Fruit fly (Drosophila melanogaster) whole organism, prepupa: ENCODE data around the gene Bx42.
A peak's percentile ranks its signal among the peaks of the same experiment; 100 is the strongest.

Experiments
- CG10631 ChIP-seq: fragments of 200-800 bp; sonication (Bioruptor generic); optimal IDR thresholded peaks from 2 replicates; lab custom pipeline; 2016; ENCODE audit warnings: missing biosample characterization, missing genetic modification characterization
- CG10669 ChIP-seq: fragments of 200-800 bp; sonication (Bioruptor generic); optimal IDR thresholded peaks from 3 replicates; lab custom pipeline; 2018; ENCODE audit warnings: missing biosample characterization, mild to moderate bottlenecking, missing genetic modification characterization, moderate library complexity
- CG11762 ChIP-seq: fragments of 200-800 bp; sonication (Bioruptor generic); optimal IDR thresholded peaks from 3 replicates; lab custom pipeline; 2016; ENCODE audit warnings: missing biosample characterization, missing genetic modification characterization; ENCODE audit not compliant: insufficient read depth
- CG15336 ChIP-seq: fragments of 200-800 bp; sonication (Bioruptor generic); IDR thresholded peaks from 2 replicates; pipeline ENCODE4 v1.3.6; 2022; ENCODE audit warnings: missing biosample characterization, missing genetic modification characterization
- CG1621 ChIP-seq: fragments of 200-800 bp; sonication (Bioruptor generic); optimal IDR thresholded peaks from 3 replicates; lab custom pipeline; 2018; ENCODE audit warnings: missing biosample characterization, mild to moderate bottlenecking, missing genetic modification characterization
- CG16779 ChIP-seq: fragments of 200-800 bp; sonication (Bioruptor generic); optimal IDR thresholded peaks from 3 replicates; lab custom pipeline; 2017; ENCODE audit warnings: missing biosample characterization, mild to moderate bottlenecking, missing genetic modification characterization
- CG3032 ChIP-seq: fragments of 200-800 bp; optimal IDR thresholded peaks from 2 replicates; lab custom pipeline; 2019; ENCODE audit warnings: missing biosample characterization, mild to moderate bottlenecking, missing genetic modification characterization, moderate library complexity
- CG31627 ChIP-seq: fragments of 200-800 bp; sonication (Bioruptor generic); optimal IDR thresholded peaks from 3 replicates; lab custom pipeline; 2016; ENCODE audit warnings: missing biosample characterization, missing genetic modification characterization
- CG34406 ChIP-seq: fragments of 200-800 bp; sonication (Bioruptor generic); optimal IDR thresholded peaks from 3 replicates; lab custom pipeline; 2016; ENCODE audit warnings: missing biosample characterization, missing genetic modification characterization
- CG3919 ChIP-seq: fragments of 200-800 bp; sonication (Bioruptor generic); optimal IDR thresholded peaks from 3 replicates; lab custom pipeline; 2016; ENCODE audit warnings: missing biosample characterization, missing genetic modification characterization
- CG4318 ChIP-seq: fragments of 200-800 bp; sonication (Bioruptor generic); optimal IDR thresholded peaks from 3 replicates; lab custom pipeline; 2017; ENCODE audit warnings: missing biosample characterization, mild to moderate bottlenecking, missing genetic modification characterization
- CG6163 ChIP-seq: fragments of 200-800 bp; sonication (Bioruptor generic); IDR thresholded peaks from 3 replicates; pipeline ENCODE4 v1.3.6; 2022; ENCODE audit warnings: missing biosample characterization, missing genetic modification characterization
- CG6276 ChIP-seq: fragments of 200-800 bp; sonication (Bioruptor generic); optimal IDR thresholded peaks from 2 replicates; lab custom pipeline; 2017; ENCODE audit warnings: missing biosample characterization, mild to moderate bottlenecking, missing genetic modification characterization
- CG6792 ChIP-seq: fragments of 200-800 bp; sonication (Bioruptor generic); optimal IDR thresholded peaks from 3 replicates; lab custom pipeline; 2016; ENCODE audit warnings: missing biosample characterization, missing genetic modification characterization
- CG6808 ChIP-seq: fragments of 200-800 bp; sonication (Bioruptor generic); optimal IDR thresholded peaks from 3 replicates; lab custom pipeline; 2017; ENCODE audit warnings: missing biosample characterization, missing genetic modification characterization, mild to moderate bottlenecking, moderate library complexity, missing genetic modification reagents
- CG7368 ChIP-seq: fragments of 200-800 bp; sonication (Bioruptor generic); optimal IDR thresholded peaks from 3 replicates; lab custom pipeline; 2016; ENCODE audit warnings: missing biosample characterization, missing genetic modification characterization
- CG8119 ChIP-seq: fragments of 200-800 bp; sonication (Bioruptor generic); IDR thresholded peaks from 3 replicates; pipeline ENCODE4 v1.3.6; 2022; ENCODE audit warnings: missing biosample characterization, missing genetic modification characterization
- CG8319 ChIP-seq: fragments of 200-800 bp; sonication (Bioruptor generic); optimal IDR thresholded peaks from 3 replicates; lab custom pipeline; 2016; ENCODE audit warnings: missing biosample characterization, missing genetic modification characterization
- CG8632 ChIP-seq: fragments of 200-800 bp; sonication (Bioruptor generic); optimal IDR thresholded peaks from 3 replicates; lab custom pipeline; 2016; ENCODE audit warnings: missing biosample characterization, missing genetic modification characterization
- CG9139 ChIP-seq: fragments of 200-800 bp; sonication (Bioruptor generic); optimal IDR thresholded peaks from 3 replicates; lab custom pipeline; 2017; ENCODE audit warnings: missing biosample characterization, mild to moderate bottlenecking, missing genetic modification characterization
- Eip78C ChIP-seq: fragments of 200-800 bp; sonication (Bioruptor generic); peaks from one replicate; lab custom pipeline; 2016; ENCODE audit warnings: missing biosample characterization, missing genetic modification characterization
- Ets21C ChIP-seq: fragments of 200-800 bp; sonication (Bioruptor generic); optimal IDR thresholded peaks from 3 replicates; lab custom pipeline; 2016; ENCODE audit warnings: missing biosample characterization, missing genetic modification characterization
- Ets96B ChIP-seq: fragments of 200-800 bp; optimal IDR thresholded peaks from 2 replicates; lab custom pipeline; 2019; ENCODE audit warnings: missing biosample characterization, mild to moderate bottlenecking, missing genetic modification characterization, moderate library complexity
- Gug ChIP-seq: fragments of 200-800 bp; sonication (Bioruptor generic); IDR thresholded peaks from 2 replicates; pipeline ENCODE4 v1.3.6; 2022; ENCODE audit warnings: missing biosample characterization, missing genetic modification characterization
- Hr38 ChIP-seq: sonication (Bioruptor generic); optimal IDR thresholded peaks from 2 replicates; lab custom pipeline; 2016; ENCODE audit warnings: missing biosample characterization, missing genetic modification characterization
- Hr4 ChIP-seq: fragments of 200-800 bp; sonication (Bioruptor generic); optimal IDR thresholded peaks from 3 replicates; lab custom pipeline; 2016; ENCODE audit warnings: missing biosample characterization, missing genetic modification characterization
- Met ChIP-seq: fragments of 200-800 bp; sonication (Bioruptor generic); optimal IDR thresholded peaks from 3 replicates; lab custom pipeline; 2016; ENCODE audit warnings: missing biosample characterization, missing genetic modification characterization
- OdsH ChIP-seq: fragments of 200-800 bp; sonication (Bioruptor generic); optimal IDR thresholded peaks from 3 replicates; lab custom pipeline; 2016; ENCODE audit warnings: missing biosample characterization, missing genetic modification characterization
- Smox ChIP-seq: fragments of 200-800 bp; sonication (Bioruptor generic); optimal IDR thresholded peaks from 3 replicates; lab custom pipeline; 2016; ENCODE audit warnings: missing biosample characterization, missing genetic modification characterization
- Sox102F ChIP-seq: fragments of 200-800 bp; sonication (Bioruptor generic); optimal IDR thresholded peaks from 2 replicates; lab custom pipeline; 2016; ENCODE audit warnings: missing biosample characterization, mild to moderate bottlenecking, missing genetic modification characterization
- Sox14 ChIP-seq: fragments of 200-800 bp; sonication (Bioruptor generic); optimal IDR thresholded peaks from 3 replicates; lab custom pipeline; 2016; ENCODE audit warnings: missing biosample characterization, missing genetic modification characterization
- Sox15 ChIP-seq: fragments of 200-800 bp; sonication (Bioruptor generic); optimal IDR thresholded peaks from 3 replicates; lab custom pipeline; 2016; ENCODE audit warnings: missing biosample characterization, missing genetic modification characterization
- achi ChIP-seq: fragments of 200-800 bp; sonication (Bioruptor generic); optimal IDR thresholded peaks from 3 replicates; lab custom pipeline; 2016; ENCODE audit warnings: missing biosample characterization, missing genetic modification characterization
- cyc ChIP-seq: fragments of 200-800 bp; sonication (Bioruptor generic); optimal IDR thresholded peaks from 3 replicates; lab custom pipeline; 2016; ENCODE audit warnings: missing biosample characterization, missing genetic modification characterization
- dac ChIP-seq: fragments of 200-800 bp; sonication (Bioruptor generic); optimal IDR thresholded peaks from 2 replicates; lab custom pipeline; 2017; ENCODE audit warnings: missing biosample characterization, mild to moderate bottlenecking, missing genetic modification characterization
- dsx ChIP-seq: fragments of 200-800 bp; optimal IDR thresholded peaks from 3 replicates; lab custom pipeline; 2019; ENCODE audit warnings: missing biosample characterization, mild to moderate bottlenecking, missing genetic modification characterization, moderate library complexity; ENCODE audit not compliant: poor library complexity, severe bottlenecking
- esn ChIP-seq: fragments of 200-800 bp; sonication (Bioruptor generic); optimal IDR thresholded peaks from 2 replicates; lab custom pipeline; 2016; ENCODE audit warnings: missing biosample characterization, mild to moderate bottlenecking, missing genetic modification characterization, moderate library complexity
- fd85E ChIP-seq: fragments of 200-800 bp; sonication (Bioruptor generic); optimal IDR thresholded peaks from 3 replicates; lab custom pipeline; 2016; ENCODE audit warnings: missing biosample characterization, missing genetic modification characterization
- fkh ChIP-seq: fragments of 200-800 bp; sonication (Bioruptor generic); optimal IDR thresholded peaks from 3 replicates; lab custom pipeline; 2017; ENCODE audit warnings: missing biosample characterization, mild to moderate bottlenecking, missing genetic modification characterization, moderate library complexity
- lz ChIP-seq: fragments of 200-800 bp; sonication (Bioruptor generic); optimal IDR thresholded peaks from 3 replicates; lab custom pipeline; 2016; ENCODE audit warnings: missing biosample characterization, missing genetic modification characterization
- pdm3 ChIP-seq: fragments of 200-800 bp; sonication (Bioruptor generic); optimal IDR thresholded peaks from 3 replicates; lab custom pipeline; 2016; ENCODE audit warnings: missing biosample characterization, missing genetic modification characterization
- spab ChIP-seq: fragments of 200-800 bp; sonication (Bioruptor generic); optimal IDR thresholded peaks from 2 replicates; lab custom pipeline; 2017; ENCODE audit warnings: missing biosample characterization, mild to moderate bottlenecking, missing genetic modification characterization, missing genetic modification reagents
- ss ChIP-seq, 2 experiments: fragments of 200-800 bp; sonication (Bioruptor generic); optimal IDR thresholded peaks; 2 replicates in 1 of 2; 3 replicates in 1 of 2; lab custom pipeline; 2017 to 2018; ENCODE audit warnings: mild to moderate bottlenecking in 2 of 2, missing biosample characterization in 2 of 2, missing genetic modification characterization in 2 of 2, moderate library complexity in 1 of 2
- svp ChIP-seq: fragments of 200-800 bp; sonication (Bioruptor generic); peaks from one replicate; lab custom pipeline; 2016; ENCODE audit warnings: missing biosample characterization, missing genetic modification characterization

Bx42 gene

DNA sequence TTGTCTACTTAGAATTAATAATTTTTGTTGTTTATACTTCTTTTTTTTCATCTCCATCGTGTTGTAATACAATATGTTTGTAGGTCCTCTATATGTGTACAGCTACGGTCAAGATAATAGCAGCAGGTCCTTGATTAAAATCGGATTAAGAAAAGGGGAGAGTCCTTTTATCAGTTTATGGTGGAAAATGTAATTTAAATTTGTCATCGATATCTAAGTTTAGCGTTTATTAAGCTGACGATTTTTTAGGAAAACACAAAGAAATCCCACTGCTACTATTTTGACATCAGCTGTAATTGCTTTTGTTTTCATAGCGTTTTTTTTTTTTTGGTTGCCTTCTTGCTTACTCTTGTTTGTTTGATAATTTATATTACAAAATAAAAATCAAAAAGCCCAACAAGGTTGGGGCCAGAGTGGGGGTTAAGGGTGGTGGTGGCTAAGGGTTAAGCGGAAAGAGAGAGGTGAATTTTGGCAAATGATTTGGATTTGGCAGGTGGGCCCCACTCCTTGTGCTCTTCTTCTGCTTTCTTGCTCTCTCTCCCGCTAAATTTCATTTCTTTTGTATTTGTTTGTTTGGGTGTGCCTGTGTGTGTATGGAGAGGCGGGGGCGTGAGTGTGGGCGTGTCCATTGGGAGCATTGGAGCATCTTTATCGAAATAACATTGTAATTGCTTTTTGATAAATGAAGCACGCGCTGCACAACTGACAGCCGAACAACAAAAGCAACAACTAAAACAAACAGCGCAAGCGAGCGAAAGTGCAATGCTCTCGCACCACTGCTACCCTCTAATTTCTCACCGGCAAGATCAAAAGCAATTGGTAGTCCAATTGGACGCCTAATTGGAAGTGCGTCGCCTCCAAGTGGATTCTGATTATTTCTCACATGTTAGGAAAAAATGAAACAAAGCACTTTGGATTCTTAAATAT lies 14.7 kb upstream of the Bx42 start (continued):
- TF ChIP-seq Sox102F (GFP tag; lab: Kevin White, UChicago): peak; percentile 55
- peak; percentile 18 for TF ChIP-seq spab (GFP tag; lab: Kevin White, UChicago)
- TF ChIP-seq CG15336: peak; percentile 60
- TF ChIP-seq dac: no peak
- no peak for TF ChIP-seq CG16779 (tag; lab: Kevin White, UChicago)
- peak; percentile 8 for TF ChIP-seq CG34406 (GFP tag; lab: Kevin White, UChicago)
- peak; percentile 34 for TF ChIP-seq pdm3
- TF ChIP-seq Eip78C: peak; percentile 83
- peak; percentile 25 for TF ChIP-seq CG31627 (GFP tag; lab: Kevin White, UChicago)
- no peak for TF ChIP-seq CG11762 (GFP tag; lab: Kevin White, UChicago)
- TF ChIP-seq Met: peak; percentile 62
- no peak for TF ChIP-seq CG7368 (GFP tag; lab: Kevin White, UChicago)
- TF ChIP-seq fd85E (GFP tag; lab: Kevin White, UChicago): no peak
- TF ChIP-seq cyc: peak; percentile 44
- no peak for TF ChIP-seq CG4318 (GFP tag; lab: Kevin White, UChicago)
- TF ChIP-seq Smox (GFP tag; lab: Kevin White, UChicago): peak; percentile 38
- peak; percentile 44 for TF ChIP-seq esn (GFP tag; lab: Kevin White, UChicago)
- peak; percentile 9 for TF ChIP-seq dsx (GFP tag; lab: Kevin White, UChicago)
- no peak for TF ChIP-seq CG3032 (tag; lab: Kevin White, UChicago)
- no peak for TF ChIP-seq Gug (GFP tag; lab: Robert Waterston, UW)
- TF ChIP-seq Hr4: peak; percentile 46
- TF ChIP-seq CG6163 (GFP tag; lab: Robert Waterston, UW): peak; percentile 28; the same call in 1 of the 3 replicates
- peak; percentile 9 for TF ChIP-seq CG6808 (GFP tag; lab: Kevin White, UChicago)
- TF ChIP-seq achi (GFP tag; lab: Kevin White, UChicago): peak; percentile 1
- no peak for TF ChIP-seq CG8632
- TF ChIP-seq CG10669 (GFP tag; lab: Kevin White, UChicago): peak; percentile 30
- peak; percentile 31 for TF ChIP-seq CG10631 (GFP tag; lab: Kevin White, UChicago)
- TF ChIP-seq lz (GFP tag; lab: Kevin White, UChicago): peak; percentile 35
- peak; percentile 26 for TF ChIP-seq Ets21C
- TF ChIP-seq CG1621 (tag; lab: Kevin White, UChicago): no peak
- peak; percentile 30; the same call in 1 of the 3 replicates for TF ChIP-seq CG8119
- TF ChIP-seq OdsH (GFP tag; lab: Kevin White, UChicago): peak; percentile 35
- peak; percentile 26 for TF ChIP-seq fkh (GFP tag; lab: Kevin White, UChicago)
- TF ChIP-seq Sox15 (GFP tag; lab: Kevin White, UChicago): no peak
- peak; percentile 40 for TF ChIP-seq Sox14 (GFP tag; lab: Kevin White, UChicago)
- TF ChIP-seq Hr38 (GFP tag; lab: Kevin White, UChicago): no peak
- TF ChIP-seq CG6276 (GFP tag; lab: Kevin White, UChicago): peak; percentile 23
- TF ChIP-seq, all 60 proteins: peak for 36

DNA sequence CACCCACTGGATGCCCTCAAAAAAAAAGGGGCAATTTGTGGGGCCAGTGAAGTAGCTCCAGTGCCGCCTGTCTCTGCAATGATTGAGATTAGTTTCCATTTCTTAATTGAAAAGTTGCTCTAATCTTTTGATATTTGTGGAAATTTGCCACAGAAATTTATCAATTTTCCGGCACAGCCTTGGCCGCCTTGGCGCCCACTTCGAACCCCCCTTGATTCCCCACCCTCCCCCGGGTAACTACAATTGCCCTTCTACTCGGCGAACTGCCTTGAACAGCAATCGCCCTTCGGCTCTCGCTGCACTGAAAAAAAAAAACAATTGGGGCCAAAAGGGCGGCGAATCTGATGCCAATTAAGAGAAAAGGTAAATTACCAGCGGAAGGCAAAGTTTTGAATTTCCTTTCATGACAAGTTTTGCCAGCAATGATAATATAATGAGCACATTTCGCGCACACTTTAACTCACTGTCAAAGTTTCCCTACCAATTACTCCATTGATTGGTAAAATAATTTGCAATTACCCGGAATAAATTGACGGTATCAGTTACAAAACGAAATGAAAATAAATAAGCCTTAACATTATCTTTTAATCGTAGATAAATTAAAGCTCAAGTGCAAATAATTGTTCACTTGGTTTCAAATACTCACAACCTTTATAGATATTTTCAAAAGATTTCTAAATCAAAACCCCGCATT lies 13.4 kb upstream of the Bx42 start:
- TF ChIP-seq Eip78C: peak; percentile 49
- no peak for TF ChIP-seq CG6792
- TF ChIP-seq cyc: no peak
- TF ChIP-seq OdsH (GFP tag; lab: Kevin White, UChicago): no peak
- peak; percentile 53 for TF ChIP-seq svp (GFP tag; lab: Kevin White, UChicago)
- TF ChIP-seq ss (GFP tag; optimal IDR thresholded peaks at IDR 0.05; lab: Kevin White, UChicago): no peak
- TF ChIP-seq Gug (GFP tag; lab: Robert Waterston, UW): no peak
- TF ChIP-seq Sox15 (GFP tag; lab: Kevin White, UChicago): no peak
- peak; percentile 2 for TF ChIP-seq CG3919 (GFP tag; lab: Kevin White, UChicago)
- TF ChIP-seq CG11762 (GFP tag; lab: Kevin White, UChicago): no peak
- no peak for TF ChIP-seq lz (GFP tag; lab: Kevin White, UChicago)
- no peak for TF ChIP-seq Smox (GFP tag; lab: Kevin White, UChicago)
- 0 out of 3 replicates have a peak, but pooled peaks have one; percentile 25 for TF ChIP-seq CG6163 (GFP tag; lab: Robert Waterston, UW)
- TF ChIP-seq Ets96B (tag; lab: Kevin White, UChicago): no peak
- no peak for TF ChIP-seq CG16779 (tag; lab: Kevin White, UChicago)
- TF ChIP-seq CG9139: no peak
- no peak for TF ChIP-seq CG8319 (GFP tag; lab: Kevin White, UChicago)
- no peak for TF ChIP-seq Hr38 (GFP tag; lab: Kevin White, UChicago)
- TF ChIP-seq CG10669 (GFP tag; lab: Kevin White, UChicago): no peak
- TF ChIP-seq esn (GFP tag; lab: Kevin White, UChicago): no peak
- TF ChIP-seq Hr4: no peak
- no peak for TF ChIP-seq Sox102F (GFP tag; lab: Kevin White, UChicago)
- TF ChIP-seq Met: no peak
- no peak for TF ChIP-seq spab (GFP tag; lab: Kevin White, UChicago)
- no peak for TF ChIP-seq dac
- TF ChIP-seq Ets21C: no peak
- no peak for TF ChIP-seq CG10631 (GFP tag; lab: Kevin White, UChicago)
